Fruit fly (Drosophila melanogaster): Measurements from ENCODE around the gene AANATL3.

DNA sequence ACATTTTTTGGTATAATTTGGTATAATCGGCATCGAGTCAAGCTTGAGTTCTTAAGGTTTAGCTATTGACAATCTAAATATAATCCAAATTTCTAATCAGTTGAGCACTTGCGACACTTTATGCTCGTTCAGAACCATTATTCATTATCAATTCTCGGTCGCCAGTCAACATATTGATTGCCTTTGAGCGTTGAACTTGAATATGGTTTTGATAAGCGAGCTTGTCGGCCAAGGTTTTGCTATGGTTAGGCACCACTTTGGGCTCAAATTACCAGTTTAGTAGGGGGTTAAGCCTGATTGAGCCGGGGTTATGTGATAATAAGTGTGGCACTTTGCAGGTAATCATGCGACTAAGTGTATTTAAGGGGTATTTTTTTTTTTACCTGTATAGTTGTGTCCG, 48.8 kb upstream of the AANATL3 start:
- TF ChIP-seq insv (optimal IDR thresholded peaks at IDR 0.05) (no peak), psq (optimal IDR thresholded peaks at IDR 0.05) (no peak), ttk (optimal IDR thresholded peaks at IDR 0.05) (no peak), h (optimal IDR thresholded peaks at IDR 0.05) (no peak), Myc (optimal IDR thresholded peaks at IDR 0.05) (no peak)

Data from Kc167 (cell line).